Fruit fly (Drosophila melanogaster): ENCODE data around the gene lectin-21Ca.

dm6 chr2L:658007-658406, 33.6 kb downstream of the lectin-21Ca start:
- no peak for TF ChIP-seq CG3032 (tag; optimal IDR thresholded peaks at IDR 0.05)
- peak; percentile 5 for TF ChIP-seq Ets21C (GFP tag; optimal IDR thresholded peaks at IDR 0.05)
- TF ChIP-seq dac (GFP tag; optimal IDR thresholded peaks at IDR 0.05) = no peak

All from whole organism, prepupa.